Fruit fly (Drosophila melanogaster): Measurements from ENCODE around the gene CG17026.

- TF ChIP-seq Elba2 (GFP tag; optimal IDR thresholded peaks at IDR 0.05) (no peak), ci (GFP tag; IDR thresholded peaks at IDR 0.05) (no peak), Deaf1 (tag; optimal IDR thresholded peaks at IDR 0.05) (no peak), Hmr (GFP tag; optimal IDR thresholded peaks at IDR 0.05) (no peak), Hmx (GFP tag; optimal IDR thresholded peaks at IDR 0.05) (no peak), Hr3 (GFP tag; optimal IDR thresholded peaks at IDR 0.05) (no peak), p53 (GFP tag; optimal IDR thresholded peaks at IDR 0.05) (no peak), CG7357 (GFP tag; IDR thresholded peaks at IDR 0.05) (no peak), org-1 (GFP tag; optimal IDR thresholded peaks at IDR 0.05) (no peak)
Measured at dm6 chr3L:15952287-15952686, 22.9 kb upstream of the CG17026 start.

Measured in whole organism, embryonic.